Fruit fly (Drosophila melanogaster): ENCODE results near the gene His3.3A.

The His3.3A gene

DNA sequence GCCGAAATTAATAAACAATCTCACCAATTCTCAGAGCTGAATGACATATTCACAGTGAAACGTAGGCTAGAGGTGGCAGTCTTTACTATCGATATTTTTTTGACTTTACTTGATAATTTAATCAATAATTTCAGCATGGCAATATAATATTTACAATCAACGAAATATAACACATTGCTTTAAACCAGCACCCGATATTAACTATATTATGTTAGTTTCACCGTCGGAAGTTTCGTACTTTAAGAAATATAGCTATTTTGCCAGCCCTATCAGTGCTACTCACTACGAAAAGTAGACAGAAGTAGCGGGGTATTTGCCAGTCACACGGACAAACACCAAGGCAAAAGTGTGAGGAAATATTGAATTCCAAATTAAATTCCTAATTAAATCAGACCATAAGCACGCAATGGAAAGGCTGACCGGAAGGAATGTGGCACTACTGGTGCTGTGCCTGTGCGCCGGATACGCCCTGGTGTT lies 44.0 kb upstream of the His3.3A start, which contains the start of the genes CG31917, Tfb5 and SelT (continued):
- TF ChIP-seq CG3032 (tag; optimal IDR thresholded peaks at IDR 0.05) (peak; percentile 48), topi (GFP tag; optimal IDR thresholded peaks at IDR 0.05) (peak; percentile 43), Hr39 (GFP tag; optimal IDR thresholded peaks at IDR 0.05) (peak; percentile 65), Lpt (GFP tag; optimal IDR thresholded peaks at IDR 0.05) (no peak), OdsH (GFP tag; optimal IDR thresholded peaks at IDR 0.05) (no peak), net (GFP tag; optimal IDR thresholded peaks at IDR 0.05) (no peak), dsx (GFP tag; optimal IDR thresholded peaks at IDR 0.05; ENCODE audit: poor library complexity, severe bottlenecking) (no peak), esn (GFP tag; optimal IDR thresholded peaks at IDR 0.05) (peak; percentile 73)

DNA sequence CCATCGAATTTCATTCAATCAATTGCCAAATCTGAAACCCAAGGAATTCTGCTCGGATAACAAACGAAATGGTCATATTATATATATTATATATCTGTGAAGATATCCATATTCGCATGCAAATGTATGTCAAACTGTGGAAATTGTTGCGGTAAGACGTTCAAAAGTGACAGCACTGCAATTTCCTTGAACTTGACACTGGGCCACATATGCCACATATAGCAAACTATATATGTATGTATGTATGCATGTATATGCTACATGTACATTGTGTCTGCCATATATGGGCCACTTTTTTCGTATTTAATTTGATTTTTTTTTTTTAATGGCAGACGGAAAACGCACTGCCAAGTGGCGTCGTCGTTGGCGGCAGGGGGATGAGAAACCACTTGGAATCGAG lies 34.4 kb upstream of the His3.3A start:
- TF ChIP-seq CG3919 (GFP tag; optimal IDR thresholded peaks at IDR 0.05): no peak
- TF ChIP-seq CG8632 (GFP tag; optimal IDR thresholded peaks at IDR 0.05): no peak
- TF ChIP-seq Sox102F (GFP tag; optimal IDR thresholded peaks at IDR 0.05): no peak
- TF ChIP-seq dsx (GFP tag; optimal IDR thresholded peaks at IDR 0.05; ENCODE audit: poor library complexity, severe bottlenecking): no peak
- no peak for TF ChIP-seq vri (GFP tag; optimal IDR thresholded peaks at IDR 0.05)
- TF ChIP-seq CG7368 (GFP tag; optimal IDR thresholded peaks at IDR 0.05): no peak
- TF ChIP-seq pdm3 (GFP tag; optimal IDR thresholded peaks at IDR 0.05): no peak
- no peak for TF ChIP-seq Hr4 (GFP tag; optimal IDR thresholded peaks at IDR 0.05)

DNA sequence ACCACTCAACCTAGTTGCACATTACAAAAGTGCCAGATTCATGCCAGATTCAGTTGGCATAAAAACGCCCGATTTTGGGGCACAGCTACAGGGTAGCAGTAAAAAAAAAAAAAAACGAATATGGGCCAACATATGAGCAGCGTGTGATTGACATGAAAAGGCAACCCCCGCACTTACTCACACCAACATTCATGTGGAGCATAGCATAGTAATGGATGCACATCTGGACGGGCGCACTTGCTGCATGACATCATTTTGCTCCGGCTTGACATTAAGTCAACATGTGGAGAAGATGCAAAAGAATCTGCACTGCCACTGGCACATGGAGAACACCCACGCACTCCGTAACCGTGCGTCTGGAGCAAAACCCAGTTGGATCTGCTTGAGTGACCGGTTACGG lies 32.3 kb upstream of the His3.3A start:
- TF ChIP-seq svp (GFP tag): peak; percentile 22
- no peak for TF ChIP-seq pdm3 (GFP tag; optimal IDR thresholded peaks at IDR 0.05)

DNA sequence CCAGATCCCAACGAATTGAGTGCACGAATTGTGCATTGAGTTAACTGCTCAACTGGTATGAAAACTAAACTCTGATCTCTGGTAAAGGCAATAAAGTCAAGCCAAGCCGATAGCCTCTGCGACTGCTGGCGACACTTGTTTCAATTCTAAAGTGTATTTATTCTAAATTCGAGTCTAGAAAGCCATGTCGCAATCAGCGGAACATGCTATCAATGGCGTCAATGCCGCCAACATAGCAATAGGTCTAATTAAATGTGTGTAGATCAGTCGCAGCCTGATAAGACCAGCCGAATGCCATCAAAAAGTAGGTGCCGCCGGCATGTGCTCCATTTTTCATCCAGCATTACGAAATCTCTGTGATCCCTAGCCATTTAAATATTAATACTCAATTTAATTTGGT lies 29.3 kb upstream of the His3.3A start:
- no peak for TF ChIP-seq CG8319 (GFP tag; optimal IDR thresholded peaks at IDR 0.05)
- no peak for TF ChIP-seq Hr4 (GFP tag; optimal IDR thresholded peaks at IDR 0.05)
- TF ChIP-seq Sox102F (GFP tag; optimal IDR thresholded peaks at IDR 0.05): no peak
- TF ChIP-seq CG32006 (GFP tag; optimal IDR thresholded peaks at IDR 0.05): no peak
- no peak for TF ChIP-seq Eip75B (GFP tag; optimal IDR thresholded peaks at IDR 0.05)

DNA sequence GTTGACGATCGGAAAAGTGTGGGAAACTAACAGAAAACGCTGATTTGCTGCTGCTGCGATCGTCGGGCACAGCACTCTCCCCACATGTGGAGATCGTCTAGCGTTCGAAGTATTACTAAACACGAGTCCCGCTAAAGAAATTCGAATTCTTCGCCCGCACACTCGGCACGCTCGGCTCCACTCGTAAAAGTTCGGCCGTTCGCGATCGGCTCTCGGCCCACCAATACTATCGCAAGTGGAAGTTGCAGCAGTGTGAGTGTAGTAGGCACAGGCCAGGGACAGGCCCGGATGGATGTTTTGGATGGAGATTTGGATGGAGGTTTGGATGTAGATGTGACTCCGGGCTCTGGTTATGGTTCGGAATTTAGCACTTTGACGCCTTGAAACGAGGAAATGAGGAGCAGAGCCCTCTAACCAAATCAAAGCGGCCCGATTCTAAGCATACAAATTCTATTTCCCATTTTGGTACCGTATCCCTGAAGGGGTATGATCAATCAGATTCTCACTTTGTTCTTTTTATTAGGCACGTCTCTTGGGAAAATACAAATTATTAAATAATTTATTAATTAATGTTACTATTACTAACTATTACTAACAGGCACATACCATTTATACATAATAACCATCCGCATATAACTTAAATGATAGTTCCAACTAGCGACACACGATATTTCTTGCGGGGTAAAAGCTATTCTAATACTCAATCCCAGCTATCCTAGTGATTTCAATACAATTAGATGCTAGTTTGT lies 27.4 kb upstream of the His3.3A start:
- TF ChIP-seq svp (GFP tag) (peak; percentile 39), CG11294 (GFP tag; IDR thresholded peaks at IDR 0.05) (no peak)

DNA sequence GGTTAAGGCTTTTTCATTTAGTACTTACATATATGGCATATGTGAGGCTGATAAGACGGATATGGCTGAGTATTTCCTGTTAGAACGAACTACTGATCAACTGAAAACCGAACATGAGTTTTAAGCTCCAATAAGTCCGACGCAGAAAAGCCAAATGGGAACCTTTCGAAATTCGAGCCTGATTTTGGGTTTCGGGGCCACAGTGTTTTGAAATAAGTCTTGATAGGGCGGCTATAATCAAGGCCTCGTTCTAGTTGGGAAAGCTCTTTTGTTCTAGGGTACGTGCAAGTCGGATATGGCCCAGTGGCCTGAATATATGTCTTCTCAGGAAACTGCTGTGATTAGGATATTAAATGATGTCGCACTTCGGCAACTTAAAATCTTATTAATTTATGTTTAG lies 26.8 kb upstream of the His3.3A start, which contains the start of gene vkg:
TSS of gene vkg (minus strand) at position 101 of the 400 bp plus-strand sequence.
- no peak for TF ChIP-seq Hr39 (GFP tag; optimal IDR thresholded peaks at IDR 0.05)
- no peak for TF ChIP-seq fkh (GFP tag; optimal IDR thresholded peaks at IDR 0.05)
- no peak for TF ChIP-seq fd59A (GFP tag; optimal IDR thresholded peaks at IDR 0.05)
- TF ChIP-seq CG9139 (GFP tag; optimal IDR thresholded peaks at IDR 0.05): no peak
- TF ChIP-seq Smox (GFP tag; optimal IDR thresholded peaks at IDR 0.05): no peak
- TF ChIP-seq CG6792 (GFP tag; optimal IDR thresholded peaks at IDR 0.05): no peak
- TF ChIP-seq CG15336 (GFP tag; IDR thresholded peaks at IDR 0.05): no peak
- TF ChIP-seq CG3032 (tag; optimal IDR thresholded peaks at IDR 0.05): no peak
- no peak for TF ChIP-seq Ets21C (GFP tag; optimal IDR thresholded peaks at IDR 0.05)
- TF ChIP-seq OdsH (GFP tag; optimal IDR thresholded peaks at IDR 0.05): no peak
- TF ChIP-seq Eip78C (GFP tag): no peak
- TF ChIP-seq CG16779 (tag; optimal IDR thresholded peaks at IDR 0.05): no peak
- TF ChIP-seq cyc (GFP tag; optimal IDR thresholded peaks at IDR 0.05): no peak
- TF ChIP-seq CG7368 (GFP tag; optimal IDR thresholded peaks at IDR 0.05): no peak
- TF ChIP-seq lz (GFP tag; optimal IDR thresholded peaks at IDR 0.05): no peak
- TF ChIP-seq Eip75B (GFP tag; optimal IDR thresholded peaks at IDR 0.05): no peak
